Fruit fly (Drosophila melanogaster): ENCODE measurements around the gene lectin-29Ca.

The lectin-29Ca gene

DNA sequence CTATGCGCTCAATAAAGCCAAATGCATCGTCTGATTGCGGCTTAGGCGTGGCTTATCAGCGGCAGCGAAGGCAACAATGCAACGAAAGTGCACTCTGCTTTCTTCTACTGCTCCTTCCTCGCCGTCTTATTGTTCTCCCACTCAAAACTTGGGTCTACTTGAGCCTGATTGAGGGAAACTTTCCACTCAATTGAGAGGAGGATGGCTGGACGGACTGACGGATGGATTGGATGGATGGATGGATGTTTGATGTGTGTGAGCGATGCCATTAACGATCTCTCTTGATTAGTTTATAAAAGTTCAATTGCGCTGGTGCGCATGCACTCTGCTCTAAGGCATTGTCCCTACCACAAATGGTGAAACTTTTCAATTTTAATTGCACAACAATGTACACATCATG, 29.0 kb upstream of the lectin-29Ca start:
- TF ChIP-seq ttk (optimal IDR thresholded peaks at IDR 0.05): no peak
- TF ChIP-seq psq (optimal IDR thresholded peaks at IDR 0.05): no peak
- no peak for TF ChIP-seq Sin3A (optimal IDR thresholded peaks at IDR 0.05)
- no peak for TF ChIP-seq h (optimal IDR thresholded peaks at IDR 0.05)
- no peak for TF ChIP-seq Myc (optimal IDR thresholded peaks at IDR 0.05)

DNA sequence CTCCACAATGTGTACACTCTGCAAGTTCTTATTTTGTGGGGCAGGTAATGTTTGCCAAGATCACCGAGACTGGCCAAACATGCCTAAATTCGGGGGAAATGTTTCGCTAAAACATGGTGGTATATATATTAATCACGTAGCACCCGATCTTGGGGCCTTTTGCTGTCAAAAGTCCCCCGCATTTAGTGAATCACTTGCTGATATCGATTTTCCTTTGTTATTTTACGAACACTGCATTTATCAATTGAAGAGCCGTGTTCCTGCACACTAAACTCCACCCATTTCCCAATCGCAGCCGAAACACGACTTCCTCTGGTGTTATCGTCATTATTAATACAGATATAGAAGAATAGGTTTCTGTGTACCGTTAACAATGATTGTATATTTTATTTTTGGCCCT, 27.6 kb upstream of the lectin-29Ca start:
- TF ChIP-seq h (optimal IDR thresholded peaks at IDR 0.05) (no peak), psq (optimal IDR thresholded peaks at IDR 0.05) (no peak), ttk (optimal IDR thresholded peaks at IDR 0.05) (no peak), insv (optimal IDR thresholded peaks at IDR 0.05) (no peak), Sin3A (optimal IDR thresholded peaks at IDR 0.05) (no peak), Myc (optimal IDR thresholded peaks at IDR 0.05) (no peak)

DNA sequence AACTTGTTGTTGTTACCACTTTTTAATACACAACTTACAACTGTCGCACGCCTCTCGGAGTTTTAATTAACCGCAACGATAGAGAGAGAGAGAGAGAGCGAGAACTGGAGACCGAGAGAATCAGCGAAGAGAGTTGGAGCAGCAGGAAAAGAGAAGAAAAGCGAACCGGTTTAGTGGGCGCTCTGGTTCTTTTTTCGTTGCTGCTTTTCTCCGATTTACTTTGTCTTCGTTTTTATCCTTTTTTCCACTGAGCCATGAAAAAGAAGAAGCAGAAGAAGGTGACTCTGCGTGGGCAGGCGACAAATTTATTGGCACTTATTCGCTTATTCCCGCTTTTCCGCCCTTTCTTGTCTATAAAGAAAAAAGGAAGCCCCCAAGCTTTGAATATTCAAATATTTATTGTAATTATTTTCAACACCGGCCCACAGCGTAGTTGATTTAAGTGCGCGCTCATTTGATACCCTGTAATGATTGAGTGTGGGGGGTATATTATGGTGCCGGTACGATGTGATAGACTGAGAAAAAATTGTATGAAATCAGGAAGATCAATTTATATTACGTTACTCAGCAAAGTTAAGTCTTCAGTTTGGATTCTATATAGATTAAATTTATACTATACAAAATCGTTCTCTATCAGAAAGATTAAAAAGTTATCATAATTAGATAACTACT, 26.3 kb upstream of the lectin-29Ca start:
- TF ChIP-seq ttk (optimal IDR thresholded peaks at IDR 0.05) (no peak), insv (optimal IDR thresholded peaks at IDR 0.05) (no peak), Sin3A (optimal IDR thresholded peaks at IDR 0.05) (no peak), psq (optimal IDR thresholded peaks at IDR 0.05) (no peak)

DNA sequence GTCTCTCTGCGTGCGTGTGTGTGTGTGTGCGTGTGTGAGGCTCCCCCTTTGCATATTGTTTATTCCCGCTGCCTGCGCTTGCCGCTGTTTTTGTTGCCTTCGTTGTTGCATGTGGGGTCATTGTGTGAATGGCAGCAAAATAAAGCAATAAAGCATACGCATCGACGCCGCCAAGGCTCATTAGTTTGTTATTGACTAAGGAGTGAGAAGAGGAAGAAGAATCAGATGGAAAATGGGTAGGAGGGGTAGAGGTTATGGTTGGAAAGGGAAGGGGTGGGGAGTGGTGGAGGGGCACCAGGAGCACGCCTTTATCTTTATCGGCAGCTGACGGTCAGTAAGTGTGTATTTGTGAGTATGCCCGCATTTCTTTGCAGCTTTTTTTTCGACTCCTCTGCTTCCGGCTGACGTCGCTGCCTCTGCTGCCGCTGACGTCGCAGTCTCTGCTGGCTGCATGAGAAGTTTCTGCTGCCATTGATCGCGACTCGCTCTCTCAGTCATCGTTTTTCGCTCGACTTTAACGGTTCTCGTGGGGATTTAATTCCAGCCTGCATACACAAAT, 25.4 kb upstream of the lectin-29Ca start:
- TF ChIP-seq insv (optimal IDR thresholded peaks at IDR 0.05) (no peak), ttk (optimal IDR thresholded peaks at IDR 0.05) (no peak), Sin3A (optimal IDR thresholded peaks at IDR 0.05) (no peak), psq (optimal IDR thresholded peaks at IDR 0.05) (no peak), h (optimal IDR thresholded peaks at IDR 0.05) (no peak), Myc (optimal IDR thresholded peaks at IDR 0.05) (no peak)

DNA sequence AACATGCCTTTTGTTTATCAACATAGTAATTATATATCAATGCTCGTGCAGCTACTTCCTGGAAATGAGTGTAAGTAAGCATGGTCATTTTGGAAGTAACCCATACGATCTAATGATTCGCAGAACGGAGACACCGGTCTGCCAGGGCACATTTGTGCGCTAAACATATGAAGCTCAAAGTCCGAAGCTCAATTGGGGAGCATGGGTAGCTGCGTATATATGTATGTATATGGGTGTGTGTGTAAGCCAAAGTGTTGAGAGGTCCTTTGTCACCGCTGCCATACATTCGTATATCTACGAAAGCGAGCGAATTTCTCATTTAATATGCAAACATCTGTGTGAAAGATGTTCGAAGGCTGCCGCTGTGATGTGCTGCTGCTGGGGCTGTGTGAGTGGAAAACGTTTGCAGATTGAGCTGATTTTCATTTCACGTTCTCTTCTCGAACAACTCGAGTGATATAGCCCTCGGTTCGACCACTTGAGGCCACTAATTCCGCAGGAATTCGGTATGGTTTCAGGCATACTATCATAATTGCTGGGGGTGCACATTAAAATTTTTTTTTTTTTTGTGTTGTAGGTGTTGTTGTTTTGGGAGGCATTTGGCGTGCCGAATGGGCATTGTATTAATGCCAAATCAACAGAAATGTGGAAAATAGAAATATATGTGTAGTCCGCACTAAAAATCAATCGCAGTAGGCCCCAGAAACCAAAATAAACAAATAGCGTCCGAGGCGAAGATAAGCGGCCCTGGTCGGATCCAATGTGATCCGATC, 24.2 kb upstream of the lectin-29Ca start:
- TF ChIP-seq h (optimal IDR thresholded peaks at IDR 0.05): no peak

DNA sequence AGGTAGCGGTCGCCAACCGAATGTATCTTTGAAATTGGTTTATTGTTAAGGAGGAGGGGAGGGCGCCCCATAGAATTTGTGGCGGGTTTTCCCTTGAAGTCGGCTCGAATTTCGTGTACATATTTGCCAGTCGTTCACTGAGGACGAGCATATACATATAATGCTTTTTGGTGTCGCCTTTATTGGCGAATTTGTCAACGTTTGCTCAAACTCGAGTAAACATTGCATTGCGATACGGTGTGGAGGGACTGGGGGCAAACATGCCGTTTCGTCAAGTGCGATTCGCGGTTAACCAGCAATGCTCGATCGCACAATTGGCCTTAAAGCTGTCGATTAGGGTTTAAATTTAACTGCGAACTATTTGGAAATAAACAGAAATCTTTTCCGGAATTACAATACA, 23.5 kb upstream of the lectin-29Ca start:
- no peak for TF ChIP-seq Myc (optimal IDR thresholded peaks at IDR 0.05)
- TF ChIP-seq Sin3A (optimal IDR thresholded peaks at IDR 0.05): no peak

DNA sequence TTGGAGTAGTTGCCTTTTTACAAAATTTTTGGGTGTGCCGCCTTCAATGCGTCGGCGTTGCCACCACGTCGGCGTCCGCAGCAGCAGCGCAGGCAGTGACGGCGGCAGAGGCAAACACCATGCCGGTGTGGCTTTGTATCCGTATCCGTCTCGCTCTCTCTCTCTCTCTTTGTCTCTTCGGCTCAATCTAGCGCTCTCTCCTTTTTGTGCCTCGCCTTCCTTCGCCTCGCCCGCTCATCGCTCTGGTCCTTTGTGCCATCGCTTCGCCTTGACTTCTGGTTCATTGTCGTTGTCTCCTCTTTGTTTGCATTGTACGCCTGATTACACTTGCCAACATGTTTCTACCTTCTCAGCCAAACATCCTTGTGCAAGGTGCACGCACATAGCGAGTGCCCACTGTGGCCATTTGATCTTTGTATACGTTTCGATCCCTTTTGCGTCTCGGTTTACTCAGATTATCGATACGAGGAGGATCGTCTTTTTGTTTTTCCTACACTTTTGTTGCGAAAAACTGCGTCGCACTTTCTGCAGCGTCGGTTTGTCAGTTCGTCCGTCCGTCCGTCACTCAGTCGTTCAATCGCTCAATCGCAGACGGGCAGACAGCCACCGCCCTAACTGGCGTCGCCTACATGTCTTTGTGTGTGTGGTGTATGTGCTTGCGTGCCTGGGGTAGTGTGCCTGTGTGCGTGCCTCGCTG, 22.4 kb upstream of the lectin-29Ca start:
- TF ChIP-seq Myc (optimal IDR thresholded peaks at IDR 0.05): no peak
- no peak for TF ChIP-seq insv (optimal IDR thresholded peaks at IDR 0.05)
- TF ChIP-seq ttk (optimal IDR thresholded peaks at IDR 0.05): no peak
- TF ChIP-seq Sin3A (optimal IDR thresholded peaks at IDR 0.05): no peak
- no peak for TF ChIP-seq h (optimal IDR thresholded peaks at IDR 0.05)
- TF ChIP-seq psq (optimal IDR thresholded peaks at IDR 0.05): no peak

DNA sequence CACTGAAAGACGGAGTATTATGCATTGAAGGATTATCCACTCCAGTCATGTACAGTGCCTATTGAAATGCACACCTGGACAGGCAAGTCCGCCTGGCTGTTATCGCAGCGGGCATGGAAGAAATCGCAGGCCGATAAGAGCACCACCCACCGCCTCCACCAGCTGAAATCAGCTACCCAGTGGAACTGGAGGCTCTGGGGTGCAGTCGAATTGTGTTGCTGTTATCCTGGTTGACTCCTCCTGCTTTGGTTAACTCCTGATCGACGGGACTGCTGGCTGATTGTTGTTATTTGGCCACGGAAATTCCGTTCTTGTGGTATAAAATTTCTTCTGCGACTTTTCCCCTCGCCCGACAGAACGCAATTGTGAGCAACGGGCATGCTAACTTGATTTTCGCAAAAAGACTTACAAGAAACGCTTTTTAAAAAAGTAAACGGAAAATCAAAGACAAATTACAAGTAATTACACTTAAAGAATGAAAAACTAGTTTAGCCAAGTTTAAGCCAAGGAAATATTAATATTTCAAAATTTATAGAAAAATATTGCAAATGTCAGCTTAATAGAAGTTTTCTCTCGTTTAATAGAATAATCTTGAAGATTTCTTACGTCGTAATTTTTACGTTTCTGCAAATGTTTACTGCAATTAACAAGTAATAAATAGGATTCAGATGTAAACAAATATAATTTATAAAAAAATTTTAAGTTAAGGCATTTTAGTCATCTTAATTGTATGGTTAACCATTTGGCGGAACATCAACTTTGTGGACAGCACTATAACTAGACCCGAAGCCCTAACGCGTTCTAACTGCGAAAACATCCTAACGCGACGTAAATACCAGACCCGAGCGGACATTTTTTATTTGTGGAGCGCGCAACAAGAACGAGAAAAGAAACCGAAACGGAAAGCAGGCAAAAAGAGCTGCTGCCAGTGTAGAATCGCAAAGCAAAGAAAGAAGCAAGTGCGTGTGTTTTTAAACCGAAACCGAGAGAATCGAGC, 21.1 kb upstream of the lectin-29Ca start, which contains the start of the genes CG13398 and Akap200:
TSS of gene CG13398 (minus strand) at position 370 of the 997 bp plus-strand sequence.
TSS of gene Akap200 (plus strand) at position 804 of the 997 bp plus-strand sequence.
- TF ChIP-seq Sin3A (optimal IDR thresholded peaks at IDR 0.05): no peak
- TF ChIP-seq h (optimal IDR thresholded peaks at IDR 0.05): no peak
- TF ChIP-seq psq (optimal IDR thresholded peaks at IDR 0.05): no peak
- TF ChIP-seq ttk (optimal IDR thresholded peaks at IDR 0.05): no peak
- no peak for TF ChIP-seq insv (optimal IDR thresholded peaks at IDR 0.05)
- no peak for TF ChIP-seq Myc (optimal IDR thresholded peaks at IDR 0.05)

DNA sequence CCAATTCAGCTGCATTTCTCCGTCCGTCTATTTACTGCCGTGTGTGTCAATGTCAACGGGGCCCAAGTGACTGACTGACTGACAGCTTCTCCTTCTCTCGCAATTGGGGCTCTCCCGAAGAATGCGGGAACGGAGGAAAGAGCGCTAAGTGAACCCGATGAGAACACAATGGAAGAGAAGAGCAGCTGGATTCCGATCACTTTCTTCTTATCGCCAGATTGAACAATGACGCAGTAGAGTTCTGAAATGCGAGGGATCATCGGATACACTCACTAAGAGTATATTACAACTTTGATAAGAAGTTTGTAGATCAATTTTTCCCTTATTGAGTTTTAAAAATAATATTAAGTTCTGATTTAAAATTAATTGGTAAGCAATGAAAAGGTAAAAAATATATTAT, 17.4 kb upstream of the lectin-29Ca start, which contains the start of gene Naglu:
TSS of gene Naglu (minus strand) at position 339 of the 400 bp plus-strand sequence.
- TF ChIP-seq psq (optimal IDR thresholded peaks at IDR 0.05) (no peak), Myc (optimal IDR thresholded peaks at IDR 0.05) (no peak), ttk (optimal IDR thresholded peaks at IDR 0.05) (no peak), insv (optimal IDR thresholded peaks at IDR 0.05) (no peak), Sin3A (optimal IDR thresholded peaks at IDR 0.05) (no peak), h (optimal IDR thresholded peaks at IDR 0.05) (no peak)

DNA sequence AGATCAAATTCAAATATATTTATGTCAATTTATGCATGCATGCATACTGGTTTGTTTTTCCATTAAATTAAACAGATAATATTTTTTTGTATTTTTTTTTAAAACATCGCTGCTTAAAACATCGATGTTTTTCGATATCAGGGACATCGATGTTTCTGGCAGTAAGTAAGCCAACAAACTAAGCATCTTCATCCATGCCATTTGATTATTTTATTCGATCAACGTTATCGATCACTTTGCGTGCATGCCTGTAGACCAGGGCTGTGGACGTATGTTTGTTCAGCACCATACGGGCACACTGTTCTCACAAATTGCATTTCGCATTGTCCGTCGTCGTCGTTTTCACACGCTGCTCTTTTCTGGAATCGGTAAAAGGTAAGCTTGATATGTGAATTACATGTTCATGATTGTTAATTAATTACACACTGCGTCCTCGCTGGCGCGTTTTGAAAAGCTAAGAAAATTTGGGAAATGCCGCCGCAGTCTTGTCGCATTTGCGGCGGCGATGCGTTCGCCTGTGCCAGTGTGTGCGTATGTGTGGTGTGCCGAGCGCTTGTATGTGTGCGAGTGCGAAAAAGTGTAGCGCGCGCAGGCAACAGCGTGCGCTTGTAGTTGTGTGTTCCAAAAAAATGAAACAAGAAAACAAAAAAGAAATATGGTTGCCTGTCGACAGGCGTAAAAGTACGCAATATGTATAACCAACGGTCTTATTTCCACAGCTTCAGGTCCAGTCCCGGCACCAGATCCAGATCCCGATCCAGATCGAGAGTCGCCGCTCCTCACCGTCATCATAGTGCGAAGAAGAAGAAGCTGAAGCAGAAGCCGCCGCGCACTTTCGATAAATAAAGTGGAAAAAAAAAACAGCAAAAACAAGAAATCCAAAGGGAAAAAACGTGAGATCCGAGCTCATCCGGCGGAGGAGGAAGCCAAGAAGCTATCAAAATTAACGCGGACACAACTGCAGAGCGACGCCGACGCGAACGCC, 9.5 kb upstream of the lectin-29Ca start, which contains the start of gene emb:
TSS of gene emb (plus strand) at position 288 of the 985 bp plus-strand sequence.
- TF ChIP-seq Myc (optimal IDR thresholded peaks at IDR 0.05): no peak
- TF ChIP-seq psq (optimal IDR thresholded peaks at IDR 0.05): peak; percentile 68
- no peak for TF ChIP-seq Sin3A (optimal IDR thresholded peaks at IDR 0.05)
- no peak for TF ChIP-seq ttk (optimal IDR thresholded peaks at IDR 0.05)
